Worm (Caenorhabditis elegans) whole organism, L2 larva: Measurements from ENCODE around the gene T25B2.4.

Source experiments
- C34F6.9 ChIP-seq: fragments of 150-350 bp; optimal IDR thresholded peaks from 2 replicates; lab custom pipeline; 2014; ENCODE audit warnings: missing biosample characterization, missing genetic modification characterization
- F13H6.1 ChIP-seq: sonication (generic microtip); optimal IDR thresholded peaks from 2 replicates; lab custom pipeline; 2016; ENCODE audit warnings: missing genetic modification characterization, missing compliant biosample characterization
- R02D3.7 ChIP-seq: fragments of 150-350 bp; optimal IDR thresholded peaks from 2 replicates; lab custom pipeline; 2014; ENCODE audit warnings: missing biosample characterization, missing genetic modification characterization
- Y55F3AM.14 ChIP-seq: fragments of 200-800 bp; sonication (Bioruptor generic); optimal IDR thresholded peaks from 2 replicates; lab custom pipeline; 2018; ENCODE audit warnings: mild to moderate bottlenecking, missing genetic modification characterization, missing compliant biosample characterization
- alr-1 ChIP-seq: fragments of 150-350 bp; optimal IDR thresholded peaks from 2 replicates; lab custom pipeline; 2014; ENCODE audit warnings: missing biosample characterization, missing genetic modification characterization
- aly-2 ChIP-seq: fragments of 150-350 bp; optimal IDR thresholded peaks from 2 replicates; lab custom pipeline; 2014; ENCODE audit warnings: missing biosample characterization, missing genetic modification characterization
- ama-1 ChIP-seq: fragments of 150-350 bp; optimal IDR thresholded peaks from 2 replicates; lab custom pipeline; 2018; ENCODE audit warnings: inconsistent platforms
- blmp-1 ChIP-seq: sonication (generic microtip); optimal IDR thresholded peaks from 2 replicates; lab custom pipeline; 2017; ENCODE audit warnings: missing genetic modification characterization, mild to moderate bottlenecking, missing compliant biosample characterization, antibody characterized with exemption, moderate library complexity; ENCODE audit not compliant: insufficient read depth
- ceh-16 ChIP-seq: fragments of 150-350 bp; optimal IDR thresholded peaks from 2 replicates; lab custom pipeline; 2014; ENCODE audit warnings: missing biosample characterization, missing genetic modification characterization
- ceh-82 ChIP-seq: fragments of 150-350 bp; optimal IDR thresholded peaks from 2 replicates; lab custom pipeline; 2014; ENCODE audit warnings: missing biosample characterization, missing genetic modification characterization
- crh-2 ChIP-seq: sonication (generic microtip); optimal IDR thresholded peaks from 2 replicates; lab custom pipeline; 2017; ENCODE audit warnings: missing biosample characterization, missing genetic modification characterization
- dmd-4 ChIP-seq: sonication (generic microtip); optimal IDR thresholded peaks from 2 replicates; lab custom pipeline; 2017; ENCODE audit warnings: missing biosample characterization, missing genetic modification characterization
- egl-27 ChIP-seq: sonication (generic microtip); optimal IDR thresholded peaks from 3 replicates; lab custom pipeline; 2017; ENCODE audit warnings: missing biosample characterization, missing genetic modification reagents, missing genetic modification characterization
- elt-1 ChIP-seq: fragments of 150-350 bp; optimal IDR thresholded peaks from 2 replicates; lab custom pipeline; 2014; ENCODE audit warnings: missing biosample characterization, missing genetic modification characterization
- elt-3 ChIP-seq: sonication (generic microtip); optimal IDR thresholded peaks from 2 replicates; lab custom pipeline; 2017; ENCODE audit warnings: missing biosample characterization, missing genetic modification characterization
- fos-1 ChIP-seq: fragments of 150-350 bp; optimal IDR thresholded peaks from 2 replicates; lab custom pipeline; 2014; ENCODE audit warnings: missing biosample characterization, missing genetic modification characterization
- gmeb-1 ChIP-seq: fragments of 150-350 bp; optimal IDR thresholded peaks from 2 replicates; lab custom pipeline; 2014; ENCODE audit warnings: missing biosample characterization, missing genetic modification characterization
- lin-11 ChIP-seq: fragments of 150-350 bp; sonication (generic microtip); optimal IDR thresholded peaks from 2 replicates; lab custom pipeline; 2014; ENCODE audit warnings: missing biosample characterization, missing genetic modification characterization, inconsistent platforms, mixed read lengths
- lin-13 ChIP-seq: fragments of 150-350 bp; optimal IDR thresholded peaks from 2 replicates; lab custom pipeline; 2014; ENCODE audit warnings: missing biosample characterization, missing genetic modification reagents, missing genetic modification characterization
- lin-39 ChIP-seq: fragments of 150-350 bp; optimal IDR thresholded peaks from 2 replicates; lab custom pipeline; 2014; ENCODE audit warnings: missing biosample characterization, missing genetic modification reagents, missing genetic modification characterization
- lsy-2 ChIP-seq, 2 experiments: fragments of 150-350 bp in 1 of 2; sonication (generic microtip) in 1 of 2; optimal IDR thresholded peaks; 2 replicates each; lab custom pipeline; 2014 to 2017; ENCODE audit warnings: missing biosample characterization in 2 of 2, missing genetic modification characterization in 2 of 2
- mbf-1 ChIP-seq: sonication (generic microtip); optimal IDR thresholded peaks from 2 replicates; lab custom pipeline; 2017; ENCODE audit warnings: missing biosample characterization, missing genetic modification characterization
- mdl-1 ChIP-seq, 2 experiments: fragments of 150-350 bp in 1 of 2; sonication (generic microtip) in 1 of 2; optimal IDR thresholded peaks; 2 replicates each; lab custom pipeline; 2017; ENCODE audit warnings: missing biosample characterization in 2 of 2, missing genetic modification characterization in 2 of 2
- nhr-10 ChIP-seq: sonication (generic microtip); optimal IDR thresholded peaks from 2 replicates; lab custom pipeline; 2017; ENCODE audit warnings: missing biosample characterization, missing genetic modification characterization
- nhr-11 ChIP-seq: fragments of 150-350 bp; optimal IDR thresholded peaks from 2 replicates; lab custom pipeline; 2014; ENCODE audit warnings: missing biosample characterization, missing genetic modification characterization
- nhr-12 ChIP-seq: fragments of 150-350 bp; optimal IDR thresholded peaks from 2 replicates; lab custom pipeline; 2014; ENCODE audit warnings: missing biosample characterization, missing genetic modification characterization
- nhr-129 ChIP-seq: fragments of 150-350 bp; optimal IDR thresholded peaks from 2 replicates; lab custom pipeline; 2014; ENCODE audit warnings: missing biosample characterization, missing genetic modification characterization
- nhr-21 ChIP-seq: fragments of 150-350 bp; optimal IDR thresholded peaks from 2 replicates; lab custom pipeline; 2014; ENCODE audit warnings: missing biosample characterization, missing genetic modification characterization
- nhr-23 ChIP-seq: fragments of 150-350 bp; optimal IDR thresholded peaks from 2 replicates; lab custom pipeline; 2014; ENCODE audit warnings: missing biosample characterization, missing genetic modification reagents, missing genetic modification characterization
- nhr-237 ChIP-seq: fragments of 150-350 bp; optimal IDR thresholded peaks from 2 replicates; lab custom pipeline; 2014; ENCODE audit warnings: missing biosample characterization, missing genetic modification characterization
- nhr-25 ChIP-seq: fragments of 150-350 bp; sonication (generic microtip); optimal IDR thresholded peaks from 3 replicates; lab custom pipeline; 2014; ENCODE audit warnings: missing biosample characterization, missing genetic modification characterization
- nhr-6 ChIP-seq: fragments of 150-350 bp; optimal IDR thresholded peaks from 2 replicates; lab custom pipeline; 2014; ENCODE audit warnings: missing biosample characterization, missing genetic modification characterization
- nhr-77 ChIP-seq: fragments of 150-350 bp; optimal IDR thresholded peaks from 2 replicates; lab custom pipeline; 2014; ENCODE audit warnings: missing biosample characterization, missing genetic modification characterization
- sem-4 ChIP-seq: fragments of 150-350 bp; optimal IDR thresholded peaks from 2 replicates; lab custom pipeline; 2014; ENCODE audit warnings: missing biosample characterization, missing genetic modification reagents, missing genetic modification characterization
- skn-1 ChIP-seq: sonication (generic microtip); optimal IDR thresholded peaks from 2 replicates; lab custom pipeline; 2017; ENCODE audit warnings: missing biosample characterization, missing genetic modification characterization
- sma-3 ChIP-seq: sonication (generic microtip); optimal IDR thresholded peaks from 2 replicates; lab custom pipeline; 2016; ENCODE audit warnings: missing genetic modification reagents, missing genetic modification characterization, missing compliant biosample characterization
- sma-9 ChIP-seq, 2 experiments: fragments of 150-350 bp in 1 of 2; sonication (generic microtip) in 1 of 2; optimal IDR thresholded peaks; 2 replicates each; lab custom pipeline; 2014 to 2016; ENCODE audit warnings: missing genetic modification characterization in 2 of 2, mild to moderate bottlenecking in 1 of 2, missing biosample characterization in 1 of 2, missing compliant biosample characterization in 1 of 2, missing genetic modification reagents in 1 of 2, moderate library complexity in 1 of 2
- snpc-4 ChIP-seq: fragments of 150-350 bp; optimal IDR thresholded peaks from 2 replicates; lab custom pipeline; 2014; ENCODE audit warnings: missing biosample characterization, missing genetic modification characterization
- unc-39 ChIP-seq: fragments of 150-350 bp; optimal IDR thresholded peaks from 2 replicates; lab custom pipeline; 2014; ENCODE audit warnings: missing biosample characterization, missing genetic modification characterization
- unc-62 ChIP-seq: fragments of 150-350 bp; optimal IDR thresholded peaks from 2 replicates; lab custom pipeline; 2014; ENCODE audit warnings: missing biosample characterization, missing genetic modification reagents, missing genetic modification characterization
- zag-1 ChIP-seq: fragments of 150-350 bp; optimal IDR thresholded peaks from 2 replicates; lab custom pipeline; 2014; ENCODE audit warnings: missing biosample characterization, missing genetic modification characterization
- ztf-1 ChIP-seq: fragments of 200-800 bp; sonication (Bioruptor generic); conservative IDR thresholded peaks from 2 replicates; pipeline ENCODE4 v1.3.6; 2022; ENCODE audit warnings: missing genetic modification characterization, missing compliant biosample characterization
- ztf-11 ChIP-seq: sonication (generic microtip); optimal IDR thresholded peaks from 2 replicates; lab custom pipeline; 2017; ENCODE audit warnings: missing biosample characterization, missing genetic modification characterization
- ztf-4 ChIP-seq: fragments of 150-350 bp; optimal IDR thresholded peaks from 2 replicates; lab custom pipeline; 2014; ENCODE audit warnings: missing biosample characterization, missing genetic modification characterization

Gene T25B2.4

ce11 chrX:6205325-6205724, 27.3 kb downstream of the T25B2.4 start:
- no peak for TF ChIP-seq R02D3.7 (tag; lab: Kevin White, UChicago)
- TF ChIP-seq ama-1 = no peak
- TF ChIP-seq mbf-1 = no peak
- TF ChIP-seq aly-2 (tag; lab: Kevin White, UChicago) = no peak
- no peak for TF ChIP-seq lin-13 (GFP tag; lab: Kevin White, UChicago)
- TF ChIP-seq crh-2 (tag; lab: Kevin White, UChicago) = no peak
- no peak for TF ChIP-seq Y55F3AM.14 (GFP tag; lab: Kevin White, UChicago)
- TF ChIP-seq nhr-10 (tag; lab: Kevin White, UChicago) = no peak
- no peak for TF ChIP-seq ceh-16 (tag; lab: Kevin White, UChicago)
- no peak for TF ChIP-seq nhr-11 (tag; lab: Kevin White, UChicago)
- no peak for TF ChIP-seq snpc-4 (tag; lab: Kevin White, UChicago)
- no peak for TF ChIP-seq lin-11
- no peak for TF ChIP-seq lin-39 (tag; lab: Kevin White, UChicago)
- TF ChIP-seq gmeb-1 (tag; lab: Kevin White, UChicago) = no peak
- no peak for TF ChIP-seq F13H6.1
- TF ChIP-seq ztf-4 (tag; lab: Kevin White, UChicago) = no peak
- TF ChIP-seq sem-4 (tag; lab: Kevin White, UChicago) = no peak
- TF ChIP-seq mdl-1 (tag; optimal IDR thresholded peaks at IDR 0.05; lab: Kevin White, UChicago) = no peak
- TF ChIP-seq nhr-237 = no peak
- no peak for TF ChIP-seq sma-3 (GFP tag; lab: Kevin White, UChicago)

ce11 chrX:6206305-6206704, 28.3 kb downstream of the T25B2.4 start, which contains the start of gene mtp-18:
Gene mtp-18, minus strand, starts transcription at chrX:6206405.
- no peak for TF ChIP-seq lin-13 (GFP tag; lab: Kevin White, UChicago)
- no peak for TF ChIP-seq nhr-21
- no peak for TF ChIP-seq nhr-12 (tag; lab: Kevin White, UChicago)
- TF ChIP-seq blmp-1 (tag; lab: Kevin White, UChicago) = no peak
- no peak for TF ChIP-seq nhr-129
- no peak for TF ChIP-seq nhr-6 (tag; lab: Kevin White, UChicago)
- TF ChIP-seq C34F6.9 (tag; lab: Kevin White, UChicago) = no peak
- no peak for TF ChIP-seq crh-2 (tag; lab: Kevin White, UChicago)
- no peak for TF ChIP-seq nhr-237
- TF ChIP-seq nhr-23 = no peak
- TF ChIP-seq gmeb-1 (tag; lab: Kevin White, UChicago) = no peak
- TF ChIP-seq dmd-4 (tag; lab: Kevin White, UChicago) = no peak
- TF ChIP-seq lin-39 (tag; lab: Kevin White, UChicago) = no peak
- no peak for TF ChIP-seq ztf-1 (GFP tag; lab: Robert Waterston, UW)
- TF ChIP-seq R02D3.7 (tag; lab: Kevin White, UChicago) = no peak
- TF ChIP-seq lin-11 = no peak
- TF ChIP-seq ama-1 = no peak
- no peak for TF ChIP-seq nhr-11 (tag; lab: Kevin White, UChicago)

ce11 chrX:6207687-6208088, 29.6 kb downstream of the T25B2.4 start, which contains the start of gene T13C5.6:
Gene T13C5.6, minus strand, starts transcription at chrX:6207687.
- TF ChIP-seq Y55F3AM.14 (GFP tag; lab: Kevin White, UChicago) (peak; percentile 93), sma-3 (GFP tag; lab: Kevin White, UChicago) (peak; percentile 93), nhr-237 (no peak), nhr-11 (tag; lab: Kevin White, UChicago) (peak; percentile 30), lsy-2 (tag; optimal IDR thresholded peaks at IDR 0.05; lab: Kevin White, UChicago) (peak; percentile 68 to 85), ama-1 (no peak), nhr-21 (peak; percentile 91), elt-3 (no peak), dmd-4 (tag; lab: Kevin White, UChicago) (no peak), blmp-1 (tag; lab: Kevin White, UChicago) (no peak), ztf-4 (tag; lab: Kevin White, UChicago) (peak; percentile 72), egl-27 (tag; lab: Kevin White, UChicago) (peak; percentile 90), C34F6.9 (tag; lab: Kevin White, UChicago) (peak; percentile 84), mdl-1 (tag; optimal IDR thresholded peaks at IDR 0.05; lab: Kevin White, UChicago) (peak; percentile 32 to 60), lin-11 (peak; percentile 95), unc-39 (tag; lab: Kevin White, UChicago) (no peak), skn-1 (tag; lab: Kevin White, UChicago) (peak; percentile 70), R02D3.7 (tag; lab: Kevin White, UChicago) (no peak), ceh-82 (no peak), mbf-1 (no peak), crh-2 (tag; lab: Kevin White, UChicago) (peak; percentile 91), unc-62 (peak; percentile 25), alr-1 (no peak), aly-2 (tag; lab: Kevin White, UChicago) (no peak), zag-1 (peak; percentile 75), nhr-25 (tag; lab: Kevin White, UChicago) (peak; percentile 75), ztf-11 (tag; lab: Kevin White, UChicago) (peak; percentile 10), fos-1 (tag; lab: Kevin White, UChicago) (peak; percentile 90), F13H6.1 (peak; percentile 87), sem-4 (tag; lab: Kevin White, UChicago) (peak; percentile 90), elt-1 (tag; lab: Kevin White, UChicago) (no peak), nhr-23 (no peak), nhr-10 (tag; lab: Kevin White, UChicago) (peak; percentile 59), nhr-6 (tag; lab: Kevin White, UChicago) (peak; percentile 69), gmeb-1 (tag; lab: Kevin White, UChicago) (peak; percentile 66), snpc-4 (tag; lab: Kevin White, UChicago) (peak; percentile 10), nhr-77 (tag; lab: Kevin White, UChicago) (no peak), lin-39 (tag; lab: Kevin White, UChicago) (no peak), ceh-16 (tag; lab: Kevin White, UChicago) (peak; percentile 53), sma-9 (GFP tag; optimal IDR thresholded peaks at IDR 0.05; lab: Kevin White, UChicago) (peak; percentile 89), sma-9 (tag; optimal IDR thresholded peaks at IDR 0.05; lab: Kevin White, UChicago) (no peak), nhr-129 (peak; percentile 95)
